Worm (Caenorhabditis elegans): Measurements from ENCODE around the gene srlf-23.

ce11 chrV:849512-849911, 43.8 kb downstream of the srlf-23 start, which contains the start of gene srbc-12:
- TF ChIP-seq cog-1 (tag; optimal IDR thresholded peaks at IDR 0.05), result no peak
- no peak for TF ChIP-seq ztf-29 (GFP tag; IDR thresholded peaks at IDR 0.05)
- no peak for TF ChIP-seq flt-1 (GFP tag; IDR thresholded peaks at IDR 0.05)
- no peak for TF ChIP-seq ref-1 (GFP tag; conservative IDR thresholded peaks at IDR 0.05)
- no peak for TF ChIP-seq tab-1 (GFP tag; IDR thresholded peaks at IDR 0.05)

All from whole organism, midembryonic.